Worm (Caenorhabditis elegans) whole organism, mixed stage, embryonic: ENCODE data around the gene col-101.

ENCODE experiments used
- elt-3 ChIP-seq: fragments of 150-350 bp; optimal IDR thresholded peaks from 2 replicates; lab custom pipeline; 2014; ENCODE audit warnings: missing biosample characterization, missing genetic modification characterization
- lsy-2 ChIP-seq: fragments of 150-350 bp; optimal IDR thresholded peaks from 2 replicates; lab custom pipeline; 2014; ENCODE audit warnings: missing biosample characterization, missing genetic modification characterization
- mep-1 ChIP-seq: fragments of 150-350 bp; optimal IDR thresholded peaks from 2 replicates; lab custom pipeline; 2017; ENCODE audit warnings: missing biosample characterization, missing genetic modification reagents, missing genetic modification characterization, inconsistent platforms
- nhr-237 ChIP-seq: fragments of 150-350 bp; optimal IDR thresholded peaks from 2 replicates; lab custom pipeline; 2014; ENCODE audit warnings: missing biosample characterization, missing genetic modification characterization
- pha-4 ChIP-seq: fragments of 150-350 bp; optimal IDR thresholded peaks from 2 replicates; lab custom pipeline; 2018; ENCODE audit warnings: missing biosample characterization, missing genetic modification reagents, missing genetic modification characterization
- unc-39 ChIP-seq: fragments of 150-350 bp; optimal IDR thresholded peaks from 2 replicates; lab custom pipeline; 2014; ENCODE audit warnings: missing biosample characterization, missing genetic modification characterization

ce11 chrIV:366406-366805 lies 39.6 kb upstream of the col-101 start:
- TF ChIP-seq unc-39 (tag; lab: Kevin White, UChicago) (no peak), lsy-2 (tag; lab: Kevin White, UChicago) (no peak), pha-4 (tag; lab: Kevin White, UChicago) (no peak), nhr-237 (tag; lab: Kevin White, UChicago) (no peak), elt-3 (tag; lab: Kevin White, UChicago) (no peak), mep-1 (tag; lab: Kevin White, UChicago) (peak; percentile 9)
